Fruit fly (Drosophila melanogaster) whole organism, prepupa: ENCODE data around the gene CG18788.

Experiments
- CG10669 ChIP-seq: fragments of 200-800 bp; sonication (Bioruptor generic); optimal IDR thresholded peaks from 3 replicates; lab custom pipeline; 2018; ENCODE audit warnings: missing biosample characterization, mild to moderate bottlenecking, missing genetic modification characterization, moderate library complexity
- CG16779 ChIP-seq: fragments of 200-800 bp; sonication (Bioruptor generic); optimal IDR thresholded peaks from 3 replicates; lab custom pipeline; 2017; ENCODE audit warnings: missing biosample characterization, mild to moderate bottlenecking, missing genetic modification characterization
- CG6163 ChIP-seq: fragments of 200-800 bp; sonication (Bioruptor generic); IDR thresholded peaks from 3 replicates; pipeline ENCODE4 v1.3.6; 2022; ENCODE audit warnings: missing biosample characterization, missing genetic modification characterization
- CG8319 ChIP-seq: fragments of 200-800 bp; sonication (Bioruptor generic); optimal IDR thresholded peaks from 3 replicates; lab custom pipeline; 2016; ENCODE audit warnings: missing biosample characterization, missing genetic modification characterization
- Hr38 ChIP-seq: sonication (Bioruptor generic); optimal IDR thresholded peaks from 2 replicates; lab custom pipeline; 2016; ENCODE audit warnings: missing biosample characterization, missing genetic modification characterization
- Hr4 ChIP-seq: fragments of 200-800 bp; sonication (Bioruptor generic); optimal IDR thresholded peaks from 3 replicates; lab custom pipeline; 2016; ENCODE audit warnings: missing biosample characterization, missing genetic modification characterization
- pdm3 ChIP-seq: fragments of 200-800 bp; sonication (Bioruptor generic); optimal IDR thresholded peaks from 3 replicates; lab custom pipeline; 2016; ENCODE audit warnings: missing biosample characterization, missing genetic modification characterization

DNA sequence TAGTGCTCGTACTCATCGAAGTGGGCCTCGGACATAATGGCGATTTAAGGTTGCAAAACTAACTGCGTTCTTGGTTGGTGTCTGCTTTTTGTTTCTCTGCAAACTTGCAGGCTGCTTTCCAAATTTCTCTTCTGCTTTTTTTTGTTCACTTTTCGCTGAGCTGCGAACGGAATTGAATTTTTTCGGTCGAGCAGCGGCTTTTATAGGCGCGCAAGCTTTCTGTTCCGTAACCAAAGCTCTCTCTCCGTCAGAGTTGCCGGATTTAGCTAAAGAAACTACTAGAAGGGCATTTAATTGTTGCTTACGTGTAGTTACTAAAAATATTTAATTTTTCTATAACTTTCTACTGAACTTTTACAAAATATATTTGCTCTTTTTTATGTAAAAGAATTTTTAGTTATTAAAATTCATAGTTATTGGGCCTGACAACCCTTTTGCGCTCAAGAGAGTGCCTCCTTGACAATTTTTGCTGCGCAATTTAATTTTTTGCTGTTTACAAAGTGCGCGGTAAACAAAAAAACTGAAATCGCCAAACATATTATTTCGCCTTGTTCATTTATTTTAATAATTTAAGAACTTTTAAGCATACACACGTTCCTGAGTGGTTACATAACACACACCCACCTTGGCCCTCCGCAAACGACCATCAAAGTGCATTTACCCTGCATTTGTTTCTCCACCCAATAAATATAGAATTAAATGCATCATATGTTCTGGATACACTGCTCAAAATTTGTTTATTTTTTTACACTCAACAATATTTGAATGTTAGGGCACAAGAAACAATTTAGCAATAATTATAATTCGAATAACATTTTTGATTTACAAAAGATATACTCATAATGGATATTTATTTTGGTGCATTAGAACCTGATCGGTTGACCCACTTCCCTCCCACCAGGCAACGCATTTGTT is 12.2 kb downstream of the CG18788 start, which contains the start of gene CG6770:
- TF ChIP-seq Hr4 (GFP tag; lab: Kevin White, UChicago), result peak; percentile 85
- peak; percentile 85 for TF ChIP-seq CG16779 (tag; lab: Kevin White, UChicago)
- TF ChIP-seq CG10669 (GFP tag; lab: Kevin White, UChicago), result peak; percentile 80
- peak; percentile 91 for TF ChIP-seq CG6163
- TF ChIP-seq pdm3 (GFP tag; lab: Kevin White, UChicago), result peak; percentile 87
- no peak for TF ChIP-seq Hr38 (GFP tag; lab: Kevin White, UChicago)
- TF ChIP-seq CG8319 (GFP tag; lab: Kevin White, UChicago), result peak; percentile 54
